Worm (Caenorhabditis elegans) whole organism, L4 larva: Measurements from ENCODE around the gene C08B6.10.

Experiments used
- dmd-6 ChIP-seq: fragments of 200-800 bp; sonication (Bioruptor generic); IDR thresholded peaks from 2 replicates; pipeline ENCODE4 v1.3.6; 2022; ENCODE audit warnings: missing genetic modification reagents, missing genetic modification characterization, missing compliant biosample characterization
- egl-43 ChIP-seq: fragments of 200-800 bp; sonication (Bioruptor generic); IDR thresholded peaks from 2 replicates; pipeline ENCODE4 v1.3.6; 2022; ENCODE audit warnings: missing genetic modification reagents, missing genetic modification characterization, missing compliant biosample characterization
- hlh-30 ChIP-seq: sonication (generic microtip); optimal IDR thresholded peaks from 2 replicates; lab custom pipeline; 2017; ENCODE audit warnings: antibody characterized with exemption, mild to moderate bottlenecking, missing genetic modification characterization, missing compliant biosample characterization; ENCODE audit not compliant: insufficient read depth
- lin-38 ChIP-seq: fragments of 200-800 bp; sonication (Bioruptor generic); IDR thresholded peaks from 2 replicates; pipeline ENCODE4 v1.3.6; 2022; ENCODE audit warnings: missing genetic modification reagents, missing genetic modification characterization, missing compliant biosample characterization
- madf-9 ChIP-seq: fragments of 200-800 bp; sonication (Bioruptor generic); conservative IDR thresholded peaks from 2 replicates; pipeline ENCODE4 v1.3.6; 2022; ENCODE audit warnings: missing genetic modification reagents, missing genetic modification characterization, missing compliant biosample characterization
- mdl-1 ChIP-seq, 2 experiments: fragments of 150-350 bp in 1 of 2; sonication (generic microtip) in 1 of 2; optimal IDR thresholded peaks; 2 replicates each; lab custom pipeline; 2014 to 2017; ENCODE audit warnings: missing biosample characterization in 2 of 2, missing genetic modification characterization in 2 of 2
- pqm-1 ChIP-seq: sonication (generic microtip); optimal IDR thresholded peaks from 2 replicates; lab custom pipeline; 2017; ENCODE audit warnings: missing biosample characterization, missing genetic modification characterization
- skn-1 ChIP-seq: fragments of 150-350 bp; optimal IDR thresholded peaks from 2 replicates; lab custom pipeline; 2014; ENCODE audit warnings: missing biosample characterization, missing genetic modification characterization
- unc-62 ChIP-seq, 3 experiments: fragments of 150-350 bp in 1 of 3; sonication (generic microtip); optimal IDR thresholded peaks in 2 of 3; peaks in 1 of 3; 1 replicate in 1 of 3; 2 replicates in 2 of 3; lab custom pipeline; 2014 to 2017; ENCODE audit warnings: missing biosample characterization in 3 of 3, missing genetic modification characterization in 3 of 3, missing genetic modification reagents in 3 of 3, missing genotype in 1 of 3
- zfp-3 ChIP-seq: fragments of 200-800 bp; sonication (Bioruptor generic); conservative IDR thresholded peaks from 2 replicates; pipeline ENCODE4 v1.3.6; 2022; ENCODE audit warnings: missing genetic modification reagents, missing genetic modification characterization, missing compliant biosample characterization
- zip-11 ChIP-seq: fragments of 200-800 bp; sonication (Bioruptor generic); IDR thresholded peaks from 2 replicates; pipeline ENCODE4 v1.3.6; 2022; ENCODE audit warnings: missing genetic modification characterization, missing compliant biosample characterization
- ztf-11 ChIP-seq: fragments of 150-350 bp; optimal IDR thresholded peaks from 2 replicates; lab custom pipeline; 2014; ENCODE audit warnings: missing biosample characterization, missing genetic modification characterization

- TF ChIP-seq egl-43 (GFP tag; lab: Robert Waterston, UW): no peak
- TF ChIP-seq madf-9 (GFP tag; lab: Robert Waterston, UW): no peak
- TF ChIP-seq lin-38 (GFP tag; lab: Robert Waterston, UW): no peak
- no peak for TF ChIP-seq ztf-11 (tag; lab: Kevin White, UChicago)
- TF ChIP-seq dmd-6: no peak
- TF ChIP-seq skn-1 (tag; lab: Kevin White, UChicago): no peak
- TF ChIP-seq hlh-30 (tag; lab: Kevin White, UChicago): no peak
- no peak for TF ChIP-seq zip-11
- TF ChIP-seq pqm-1 (tag; lab: Kevin White, UChicago): no peak
- TF ChIP-seq zfp-3 (GFP tag; lab: Robert Waterston, UW): no peak
- TF ChIP-seq mdl-1 (tag; optimal IDR thresholded peaks at IDR 0.05; lab: Kevin White, UChicago): no peak
- no peak for TF ChIP-seq unc-62 (GFP tag; optimal IDR thresholded peaks at IDR 0.05 in 1 of 2; lab: Kevin White, UChicago)
- TF ChIP-seq unc-62 (tag; optimal IDR thresholded peaks at IDR 0.05; lab: Kevin White, UChicago): no peak
Measured at ce11 chrV:10091152-10091551, 34.1 kb upstream of the C08B6.10 start, which contains the start of gene R04B5.11.
